Fruit fly (Drosophila melanogaster): Measurements from ENCODE around the gene sturkopf.

sturkopf gene

DNA sequence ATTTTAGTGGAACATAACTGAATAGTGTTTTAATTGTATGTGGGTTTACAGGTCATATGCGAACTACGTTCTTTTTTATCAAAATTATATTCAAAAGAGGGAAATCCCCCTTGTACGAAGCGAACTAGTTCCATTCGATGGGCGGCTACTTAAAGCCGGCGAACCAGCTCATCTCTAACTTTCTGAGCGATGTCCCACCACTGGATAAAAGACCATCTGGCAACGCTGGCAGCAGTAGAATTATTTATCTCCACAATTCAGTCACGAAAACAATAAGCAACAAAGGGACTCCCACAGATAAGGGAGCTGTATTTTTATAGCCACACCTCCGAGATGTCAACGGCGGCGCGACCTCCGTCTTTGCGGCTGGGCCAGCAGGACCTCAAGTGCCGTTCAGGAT is 17.5 kb downstream of the sturkopf start, which contains the start of gene Rabex-5 (continued):
- no peak for TF ChIP-seq gsb-n (tag; optimal IDR thresholded peaks at IDR 0.05)
- no peak for TF ChIP-seq CG18476 (GFP tag; optimal IDR thresholded peaks at IDR 0.05)
- TF ChIP-seq bbx (GFP tag; IDR thresholded peaks at IDR 0.05; ENCODE audit: partially characterized antibody) = peak; percentile 89
- TF ChIP-seq Chrac-16 (GFP tag; optimal IDR thresholded peaks at IDR 0.05) = peak; percentile 3
- peak; percentile 80 for TF ChIP-seq CG16813 (GFP tag; IDR thresholded peaks at IDR 0.05; ENCODE audit: partially characterized antibody)
- no peak for TF ChIP-seq lov (optimal IDR thresholded peaks at IDR 0.05)
- no peak for TF ChIP-seq lov (GFP tag; IDR thresholded peaks at IDR 0.05)
- no peak for TF ChIP-seq jumu (GFP tag; optimal IDR thresholded peaks at IDR 0.05)
- peak; percentile 81 for TF ChIP-seq Dll (GFP tag; IDR thresholded peaks at IDR 0.05; ENCODE audit: partially characterized antibody)
- TF ChIP-seq CG3847 (GFP tag; IDR thresholded peaks at IDR 0.05) = peak; percentile 65
- no peak for TF ChIP-seq ATbp (GFP tag; optimal IDR thresholded peaks at IDR 0.05)
- TF ChIP-seq fu2 (GFP tag; optimal IDR thresholded peaks at IDR 0.05) = peak; percentile 27
- no peak for TF ChIP-seq CG32532 (GFP tag; IDR thresholded peaks at IDR 0.05)
- TF ChIP-seq CG34224 (GFP tag; IDR thresholded peaks at IDR 0.05; ENCODE audit: partially characterized antibody) = peak; percentile 78
- TF ChIP-seq dan (GFP tag; IDR thresholded peaks at IDR 0.05) = no peak
- no peak for TF ChIP-seq CG14441 (GFP tag; IDR thresholded peaks at IDR 0.05)
- TF ChIP-seq al (GFP tag; IDR thresholded peaks at IDR 0.05) = 0 out of 2 replicates have a peak, but pooled peaks have one; percentile 14
- peak; percentile 51 for TF ChIP-seq Dref (GFP tag; IDR thresholded peaks at IDR 0.05)
- no peak for TF ChIP-seq CG18011 (GFP tag; optimal IDR thresholded peaks at IDR 0.05)
- peak; percentile 71; the same call in 2 of the 3 replicates for TF ChIP-seq hb (GFP tag; IDR thresholded peaks at IDR 0.05; ENCODE audit: partially characterized antibody)
- no peak for TF ChIP-seq CG11560 (tag; IDR thresholded peaks at IDR 0.05)
- no peak for TF ChIP-seq CG7271 (tag; optimal IDR thresholded peaks at IDR 0.05)
- TF ChIP-seq CG1832 (GFP tag; optimal IDR thresholded peaks at IDR 0.05) = no peak
- no peak for TF ChIP-seq slp2 (GFP tag; optimal IDR thresholded peaks at IDR 0.05)
- TF ChIP-seq her (GFP tag; optimal IDR thresholded peaks at IDR 0.05) = peak; percentile 65
- TF ChIP-seq CG3281 (GFP tag; optimal IDR thresholded peaks at IDR 0.05) = no peak
- TF ChIP-seq Sry-β (GFP tag; optimal IDR thresholded peaks at IDR 0.05) = peak; percentile 74
- TF ChIP-seq GATAe (GFP tag; conservative IDR thresholded peaks at IDR 0.05) = no peak
- peak; percentile 52 for TF ChIP-seq nerfin-1 (tag; optimal IDR thresholded peaks at IDR 0.05)
- TF ChIP-seq lmd (GFP tag; IDR thresholded peaks at IDR 0.05) = peak; percentile 15; the same call in 1 of the 2 replicates
- TF ChIP-seq odd (GFP tag; optimal IDR thresholded peaks at IDR 0.05) = no peak
- TF ChIP-seq Poxn (GFP tag; IDR thresholded peaks at IDR 0.05) = no peak
- TF ChIP-seq CG6765 (GFP tag; optimal IDR thresholded peaks at IDR 0.05) = no peak
- peak; percentile 90 for TF ChIP-seq CG6791 (GFP tag; IDR thresholded peaks at IDR 0.05; ENCODE audit: partially characterized antibody)
- no peak for TF ChIP-seq Eip74EF (GFP tag; optimal IDR thresholded peaks at IDR 0.05)
- no peak for TF ChIP-seq CG4360 (GFP tag; IDR thresholded peaks at IDR 0.05)
- TF ChIP-seq Fer2 (tag; optimal IDR thresholded peaks at IDR 0.05) = no peak
- TF ChIP-seq Max (GFP tag; optimal IDR thresholded peaks at IDR 0.05) = peak; percentile 49
- no peak for TF ChIP-seq gcm2 (GFP tag; optimal IDR thresholded peaks at IDR 0.05)
- peak in 1 of 2 experiments; percentile 29 for TF ChIP-seq chif (GFP tag; optimal IDR thresholded peaks at IDR 0.05)
- TF ChIP-seq CG15601 (tag; optimal IDR thresholded peaks at IDR 0.05) = no peak

DNA sequence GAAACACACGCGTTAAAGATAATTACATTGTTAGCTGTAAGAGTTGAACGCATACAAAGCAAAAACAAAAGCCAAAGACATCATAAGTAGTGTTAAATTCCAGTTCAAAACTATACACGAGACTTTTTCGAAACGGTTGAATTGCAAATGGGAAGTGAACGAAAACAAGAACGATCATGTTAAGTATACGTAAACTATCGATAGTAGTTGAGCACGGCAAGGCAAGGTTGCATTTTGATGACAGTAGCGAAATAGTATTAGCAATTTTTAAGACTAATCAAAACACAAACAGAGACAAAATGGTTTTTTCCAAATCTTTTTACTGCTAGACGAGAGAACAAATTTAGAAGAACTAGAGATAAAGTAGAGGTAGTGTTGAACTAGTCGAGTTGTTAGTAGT is 18.3 kb downstream of the sturkopf start:
- TF ChIP-seq p53 (GFP tag; optimal IDR thresholded peaks at IDR 0.05) (peak; percentile 80), CG2116 (GFP tag; optimal IDR thresholded peaks at IDR 0.05) (peak; percentile 66), CG4424 (GFP tag; optimal IDR thresholded peaks at IDR 0.05) (no peak)

Measured in whole organism, embryonic.